Fruit fly (Drosophila melanogaster) whole organism, pupa: Measurements from ENCODE around the gene CG31551.

ENCODE experiments used
- CG10348 ChIP-seq: fragments of 200-800 bp; sonication (Bioruptor generic); IDR thresholded peaks from 2 replicates; pipeline ENCODE4 v1.3.6; 2022; ENCODE audit warnings: missing biosample characterization, missing genetic modification characterization
- CG12605 ChIP-seq: fragments of 200-800 bp; sonication (Bioruptor generic); IDR thresholded peaks from 2 replicates; pipeline ENCODE4 v1.3.6; 2022; ENCODE audit warnings: missing biosample characterization, missing genetic modification characterization
- CG13204 ChIP-seq: fragments of 200-800 bp; sonication (Bioruptor generic); optimal IDR thresholded peaks from 2 replicates; lab custom pipeline; 2018; ENCODE audit warnings: missing biosample characterization, mild to moderate bottlenecking, missing genetic modification characterization, moderate library complexity
- CG14655 ChIP-seq: fragments of 200-800 bp; sonication (Bioruptor generic); optimal IDR thresholded peaks from 3 replicates; lab custom pipeline; 2017; ENCODE audit warnings: mild to moderate bottlenecking, missing biosample characterization, missing genetic modification reagents, missing genetic modification characterization
- CG15710 ChIP-seq: fragments of 200-800 bp; sonication (Bioruptor generic); optimal IDR thresholded peaks from 2 replicates; lab custom pipeline; 2018; ENCODE audit warnings: missing biosample characterization, mild to moderate bottlenecking, missing genetic modification characterization, moderate library complexity
- CG17806 ChIP-seq: fragments of 200-800 bp; sonication (Bioruptor generic); optimal IDR thresholded peaks from 2 replicates; lab custom pipeline; 2018; ENCODE audit warnings: missing biosample characterization, mild to moderate bottlenecking, missing genetic modification characterization, moderate library complexity
- CG8301 ChIP-seq: fragments of 200-800 bp; sonication (Bioruptor generic); optimal IDR thresholded peaks from 2 replicates; lab custom pipeline; 2018; ENCODE audit warnings: missing biosample characterization, mild to moderate bottlenecking, missing genetic modification characterization
- CG9948 ChIP-seq: fragments of 200-800 bp; sonication (Bioruptor generic); optimal IDR thresholded peaks from 2 replicates; lab custom pipeline; 2018; ENCODE audit warnings: missing biosample characterization, mild to moderate bottlenecking, missing genetic modification characterization, moderate library complexity
- EcR ChIP-seq: fragments of 200-800 bp; sonication (Bioruptor generic); optimal IDR thresholded peaks from 3 replicates; lab custom pipeline; 2019; ENCODE audit warnings: missing biosample characterization, missing genetic modification characterization, mild to moderate bottlenecking, moderate library complexity, missing genetic modification reagents
- Ets98B ChIP-seq: fragments of 200-800 bp; sonication (Bioruptor generic); IDR thresholded peaks from 2 replicates; pipeline ENCODE4 v1.3.6; 2022; ENCODE audit warnings: missing biosample characterization, missing genetic modification characterization
- Pif1A ChIP-seq: fragments of 200-800 bp; sonication (Bioruptor generic); optimal IDR thresholded peaks from 3 replicates; lab custom pipeline; 2016; ENCODE audit warnings: missing biosample characterization, missing genetic modification characterization
- Snoo ChIP-seq: fragments of 200-800 bp; sonication (Bioruptor generic); optimal IDR thresholded peaks from 3 replicates; lab custom pipeline; 2017; ENCODE audit warnings: missing biosample characterization, mild to moderate bottlenecking, missing genetic modification characterization, inconsistent platforms
- gl ChIP-seq: fragments of 200-800 bp; sonication (Bioruptor generic); optimal IDR thresholded peaks from 2 replicates; lab custom pipeline; 2018; ENCODE audit warnings: missing biosample characterization, mild to moderate bottlenecking, missing genetic modification characterization

DNA sequence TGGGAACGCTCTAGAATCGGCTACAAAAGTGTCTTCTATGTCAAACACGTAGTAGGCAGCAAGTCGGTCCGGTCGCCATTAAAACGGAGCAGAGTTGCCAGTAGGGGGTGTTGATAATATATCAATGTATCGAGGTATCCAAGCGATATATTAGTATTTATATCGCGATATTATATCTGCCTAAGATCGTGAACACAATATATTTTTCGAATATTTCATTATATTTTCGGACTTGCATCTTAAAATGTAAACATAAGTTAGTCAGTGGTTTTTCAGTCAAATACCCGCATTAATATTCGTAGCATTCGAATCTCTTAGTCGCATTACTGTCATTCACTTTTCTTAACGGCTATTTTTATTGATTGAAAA lies 32.2 kb downstream of the CG31551 start, which contains the start of gene CG2182:
- TF ChIP-seq CG8301 (tag; lab: Kevin White, UChicago) (no peak), CG12605 (no peak), EcR (no peak), CG13204 (no peak), gl (tag; lab: Kevin White, UChicago) (no peak), CG17806 (tag; lab: Kevin White, UChicago) (no peak), Snoo (tag; lab: Kevin White, UChicago) (no peak), CG15710 (no peak), CG10348 (no peak), CG14655 (GFP tag; lab: Kevin White, UChicago) (no peak), Pif1A (GFP tag; lab: Kevin White, UChicago) (no peak), CG9948 (no peak), Ets98B (GFP tag; lab: Robert Waterston, UW) (no peak)
